Fruit fly (Drosophila melanogaster) whole organism, embryonic: ENCODE measurements around the gene CG6791.
A peak's percentile ranks its signal among the peaks of the same experiment; 100 is the strongest.

Experiments
- Aef1 ChIP-seq: fragments of 200-800 bp; sonication (Bioruptor generic); IDR thresholded peaks from 3 replicates; pipeline ENCODE4 v1.3.6; 2022; ENCODE audit warnings: missing biosample characterization, missing genetic modification characterization
- Blimp-1 ChIP-seq: fragments of 200-800 bp; sonication (Bioruptor generic); optimal IDR thresholded peaks from 3 replicates; lab custom pipeline; 2018; ENCODE audit warnings: missing biosample characterization, missing genetic modification characterization, mild to moderate bottlenecking, moderate library complexity, missing genetic modification reagents
- CG12071 ChIP-seq: fragments of 200-800 bp; sonication (Bioruptor generic); optimal IDR thresholded peaks from 3 replicates; lab custom pipeline; 2018; ENCODE audit warnings: missing biosample characterization, mild to moderate bottlenecking, missing genetic modification characterization
- CG12104 ChIP-seq: fragments of 200-800 bp; sonication (Bioruptor generic); optimal IDR thresholded peaks from 3 replicates; lab custom pipeline; 2016; ENCODE audit warnings: missing biosample characterization, missing genetic modification characterization
- CG13624 ChIP-seq: fragments of 200-800 bp; sonication (Bioruptor generic); optimal IDR thresholded peaks from 2 replicates; lab custom pipeline; 2016; ENCODE audit warnings: missing biosample characterization, missing genetic modification characterization
- CG1529 ChIP-seq: fragments of 200-800 bp; sonication (Bioruptor generic); optimal IDR thresholded peaks from 3 replicates; lab custom pipeline; 2018; ENCODE audit warnings: missing biosample characterization, missing genetic modification characterization
- CG15514 ChIP-seq: fragments of 200-800 bp; sonication (Bioruptor generic); optimal IDR thresholded peaks from 3 replicates; lab custom pipeline; 2017; ENCODE audit warnings: missing biosample characterization, missing genetic modification characterization, mild to moderate bottlenecking, moderate library complexity, missing genetic modification reagents
- CG15601 ChIP-seq: fragments of 200-800 bp; sonication (Bioruptor generic); optimal IDR thresholded peaks from 3 replicates; lab custom pipeline; 2019; ENCODE audit warnings: missing biosample characterization, mild to moderate bottlenecking, missing genetic modification characterization, moderate library complexity
- CG1602 ChIP-seq: fragments of 200-800 bp; sonication (Bioruptor generic); optimal IDR thresholded peaks from 3 replicates; lab custom pipeline; 2016; ENCODE audit warnings: missing biosample characterization, missing genetic modification characterization
- CG16779 ChIP-seq: fragments of 200-800 bp; sonication (Bioruptor generic); IDR thresholded peaks from 2 replicates; pipeline ENCODE4 v1.3.6; 2022; ENCODE audit warnings: missing biosample characterization, missing genetic modification characterization
- CG17328 ChIP-seq: fragments of 200-800 bp; sonication (Bioruptor generic); IDR thresholded peaks from 2 replicates; pipeline ENCODE4 v1.3.6; 2022; ENCODE audit warnings: missing biosample characterization, missing genetic modification characterization
- CG17359 ChIP-seq: fragments of 200-800 bp; sonication (Bioruptor generic); optimal IDR thresholded peaks from 3 replicates; lab custom pipeline; 2018; ENCODE audit warnings: missing biosample characterization, mild to moderate bottlenecking, missing genetic modification characterization, moderate library complexity
- CG17802 ChIP-seq: fragments of 200-800 bp; sonication (Bioruptor generic); optimal IDR thresholded peaks from 2 replicates; lab custom pipeline; 2018; ENCODE audit warnings: missing biosample characterization, mild to moderate bottlenecking, missing genetic modification characterization, moderate library complexity
- CG18262 ChIP-seq: fragments of 200-800 bp; optimal IDR thresholded peaks from 3 replicates; lab custom pipeline; 2019; ENCODE audit warnings: missing biosample characterization, mild to moderate bottlenecking, missing genetic modification characterization, moderate library complexity
- CG31388 ChIP-seq: fragments of 200-800 bp; sonication (Bioruptor generic); optimal IDR thresholded peaks from 2 replicates; lab custom pipeline; 2016; ENCODE audit warnings: missing biosample characterization, missing genetic modification characterization
- CG32772 ChIP-seq: fragments of 200-800 bp; sonication (Bioruptor generic); IDR thresholded peaks from 2 replicates; pipeline ENCODE4 v1.3.6; 2022; ENCODE audit warnings: missing biosample characterization, missing genetic modification characterization
- CG3281 ChIP-seq: fragments of 200-800 bp; sonication (Bioruptor generic); optimal IDR thresholded peaks from 3 replicates; lab custom pipeline; 2017; ENCODE audit warnings: missing biosample characterization, mild to moderate bottlenecking, missing genetic modification characterization
- CG34422 ChIP-seq: fragments of 200-800 bp; sonication (Bioruptor generic); IDR thresholded peaks from 3 replicates; pipeline ENCODE4 v1.3.6; 2022; ENCODE audit warnings: missing biosample characterization, missing genetic modification characterization
- CG5245 ChIP-seq: fragments of 200-800 bp; sonication (Bioruptor generic); optimal IDR thresholded peaks from 3 replicates; lab custom pipeline; 2016; ENCODE audit warnings: missing biosample characterization, missing genetic modification characterization
- CG6765 ChIP-seq: fragments of 200-800 bp; sonication (Bioruptor generic); optimal IDR thresholded peaks from 3 replicates; lab custom pipeline; 2017; ENCODE audit warnings: missing biosample characterization, mild to moderate bottlenecking, missing genetic modification characterization
- CG7357 ChIP-seq: fragments of 200-800 bp; sonication (Bioruptor generic); IDR thresholded peaks from 3 replicates; pipeline ENCODE4 v1.3.6; 2022; ENCODE audit warnings: missing biosample characterization, missing genetic modification characterization
- CG8089 ChIP-seq: fragments of 200-800 bp; sonication (Bioruptor generic); optimal IDR thresholded peaks from 3 replicates; lab custom pipeline; 2016; ENCODE audit warnings: missing biosample characterization, missing genetic modification characterization
- CG8281 ChIP-seq: fragments of 200-800 bp; sonication (Bioruptor generic); optimal IDR thresholded peaks from 2 replicates; lab custom pipeline; 2018; ENCODE audit warnings: missing biosample characterization, mild to moderate bottlenecking, missing genetic modification characterization, moderate library complexity
- CG8765 ChIP-seq: fragments of 200-800 bp; sonication (Bioruptor generic); IDR thresholded peaks from 2 replicates; pipeline ENCODE4 v1.3.6; 2022; ENCODE audit warnings: missing biosample characterization, missing genetic modification characterization
- Dbx ChIP-seq: fragments of 200-800 bp; sonication (Bioruptor generic); IDR thresholded peaks from 3 replicates; pipeline ENCODE4 v1.3.6; 2022; ENCODE audit warnings: missing biosample characterization, missing genetic modification characterization
- Deaf1 ChIP-seq: fragments of 200-800 bp; optimal IDR thresholded peaks from 3 replicates; lab custom pipeline; 2019; ENCODE audit warnings: missing biosample characterization, mild to moderate bottlenecking, missing genetic modification characterization, moderate library complexity
- Drgx ChIP-seq: fragments of 200-800 bp; sonication (Bioruptor generic); IDR thresholded peaks from 2 replicates; pipeline ENCODE4 v1.3.6; 2022; ENCODE audit warnings: missing biosample characterization, missing genetic modification characterization
- E2f2 ChIP-seq: fragments of 200-800 bp; sonication (Bioruptor generic); IDR thresholded peaks from 2 replicates; pipeline ENCODE4 v1.3.6; 2022; ENCODE audit warnings: missing biosample characterization, missing genetic modification characterization
- Eip74EF ChIP-seq, 2 experiments: fragments of 200-800 bp in 1 of 2; fragments of >200 bp in 1 of 2; sonication (Bioruptor generic) in 1 of 2; optimal IDR thresholded peaks; 2 replicates each; lab custom pipeline; 2017 to 2019; ENCODE audit warnings: missing biosample characterization in 2 of 2, missing genetic modification characterization in 2 of 2, mild to moderate bottlenecking in 1 of 2, moderate library complexity in 1 of 2
- Ets65A ChIP-seq: fragments of 200-800 bp; sonication (Bioruptor generic); peaks from one replicate; lab custom pipeline; 2016; ENCODE audit warnings: missing biosample characterization, missing genetic modification characterization
- Hmr ChIP-seq: fragments of 200-800 bp; sonication (Bioruptor generic); optimal IDR thresholded peaks from 3 replicates; lab custom pipeline; 2017; ENCODE audit warnings: mild to moderate bottlenecking, missing biosample characterization, missing genetic modification reagents, missing genetic modification characterization
- Med ChIP-seq: fragments of 200-800 bp; sonication (Bioruptor generic); peaks from one replicate; lab custom pipeline; 2016; ENCODE audit warnings: missing biosample characterization, missing genetic modification characterization, mild to moderate bottlenecking, inconsistent platforms, moderate library complexity
- Myb ChIP-seq: fragments of 200-800 bp; sonication (Bioruptor generic); optimal IDR thresholded peaks from 2 replicates; lab custom pipeline; 2016; ENCODE audit warnings: missing biosample characterization, missing genetic modification characterization
- btn ChIP-seq: fragments of 200-800 bp; sonication (Bioruptor generic); optimal IDR thresholded peaks from 2 replicates; lab custom pipeline; 2016; ENCODE audit warnings: missing biosample characterization, missing genetic modification characterization
- chn ChIP-seq: fragments of 200-800 bp; sonication (Bioruptor generic); optimal IDR thresholded peaks from 2 replicates; lab custom pipeline; 2016; ENCODE audit warnings: missing biosample characterization, missing genetic modification characterization
- dmrt11E ChIP-seq: fragments of 200-800 bp; sonication (Bioruptor generic); optimal IDR thresholded peaks from 3 replicates; lab custom pipeline; 2018; ENCODE audit warnings: missing biosample characterization, mild to moderate bottlenecking, missing genetic modification characterization, moderate library complexity
- esg ChIP-seq: fragments of 200-800 bp; sonication (Bioruptor generic); conservative IDR thresholded peaks from 2 replicates; pipeline ENCODE4 v1.3.6; 2022; ENCODE audit warnings: missing biosample characterization, missing genetic modification characterization
- gce ChIP-seq: fragments of 200-800 bp; sonication (Bioruptor generic); IDR thresholded peaks from 3 replicates; pipeline ENCODE4 v1.3.6; 2022; ENCODE audit warnings: missing biosample characterization, missing genetic modification characterization
- hkb ChIP-seq, 2 experiments: fragments of 200-800 bp in 1 of 2; fragments of >200 bp in 1 of 2; sonication (Bioruptor generic) in 1 of 2; IDR thresholded peaks in 1 of 2; optimal IDR thresholded peaks in 1 of 2; 2 replicates each; pipeline versions ENCODE4 v1.3.6 to Lab custom; 2017 to 2022; ENCODE audit warnings: missing biosample characterization in 1 of 2, missing genetic modification characterization in 1 of 2
- oc ChIP-seq: fragments of 200-800 bp; sonication (Bioruptor generic); optimal IDR thresholded peaks from 2 replicates; lab custom pipeline; 2018; ENCODE audit warnings: missing biosample characterization, mild to moderate bottlenecking, missing genetic modification characterization, moderate library complexity
- org-1 ChIP-seq: fragments of 200-800 bp; sonication (Bioruptor generic); optimal IDR thresholded peaks from 2 replicates; lab custom pipeline; 2017; ENCODE audit warnings: missing biosample characterization, missing genetic modification characterization
- otp ChIP-seq: fragments of 200-800 bp; sonication (Bioruptor generic); IDR thresholded peaks from 3 replicates; pipeline ENCODE4, ENCODE4 v1.3.6; 2022; ENCODE audit warnings: missing biosample characterization, missing genetic modification characterization
- pb ChIP-seq: fragments of 200-800 bp; sonication (Bioruptor generic); optimal IDR thresholded peaks from 3 replicates; lab custom pipeline; 2016; ENCODE audit warnings: missing biosample characterization, missing genetic modification characterization
- pum ChIP-seq: fragments of 200-800 bp; sonication (Bioruptor generic); optimal IDR thresholded peaks from 2 replicates; lab custom pipeline; 2016; ENCODE audit warnings: missing biosample characterization, missing genetic modification characterization
- sc ChIP-seq, 3 experiments: fragments of >200 bp in 2 of 3; fragments of 200-800 bp in 1 of 3; sonication (Bioruptor generic) in 1 of 3; optimal IDR thresholded peaks; 2 replicates in 2 of 3; 3 replicates in 1 of 3; lab custom pipeline; 2017; ENCODE audit warnings: mild to moderate bottlenecking in 1 of 3, missing biosample characterization in 1 of 3, missing genetic modification characterization in 1 of 3, missing genetic modification reagents in 1 of 3
- so ChIP-seq: fragments of 200-800 bp; sonication (Bioruptor generic); IDR thresholded peaks from 3 replicates; pipeline ENCODE4 v1.3.6; 2022; ENCODE audit warnings: missing biosample characterization, missing genetic modification characterization
- trem ChIP-seq: fragments of 200-800 bp; optimal IDR thresholded peaks from 3 replicates; lab custom pipeline; 2019; ENCODE audit warnings: missing biosample characterization, mild to moderate bottlenecking, missing genetic modification characterization, moderate library complexity
- ttk ChIP-seq: fragments of 200-800 bp; sonication (Bioruptor generic); IDR thresholded peaks from 2 replicates; pipeline ENCODE4 v2.1.2; 2022; ENCODE audit warnings: missing biosample characterization, missing genetic modification characterization
- tx ChIP-seq: fragments of 200-800 bp; sonication (Bioruptor generic); optimal IDR thresholded peaks from 2 replicates; lab custom pipeline; 2016; ENCODE audit warnings: missing biosample characterization, missing genetic modification characterization
- wor ChIP-seq: fragments of 200-800 bp; sonication (Bioruptor generic); IDR thresholded peaks from 2 replicates; pipeline ENCODE4 v1.3.6; 2022; ENCODE audit warnings: missing biosample characterization, missing genetic modification characterization

Gene CG6791

dm6 chr3R:11582253-11582589 is 7.7 kb downstream of the CG6791 start (continued):
- peak; percentile 75 for TF ChIP-seq oc
- peak; percentile 66 for TF ChIP-seq CG18262
- TF ChIP-seq CG16779 (GFP tag; lab: Robert Waterston, UW): 0 out of 2 replicates have a peak, but pooled peaks have one; percentile 34
- TF ChIP-seq CG15601 (tag; lab: Kevin White, UChicago): no peak
- TF ChIP-seq Drgx (GFP tag; lab: Robert Waterston, UW): peak; percentile 95
- peak; percentile 43 for TF ChIP-seq CG8089
- TF ChIP-seq chn (GFP tag; lab: Kevin White, UChicago): peak; percentile 63
- TF ChIP-seq pum: peak; percentile 65
- TF ChIP-seq dmrt11E (tag; lab: Kevin White, UChicago): peak; percentile 21
- peak; percentile 77 for TF ChIP-seq ttk (GFP tag; lab: Robert Waterston, UW)
- peak; percentile 26 for TF ChIP-seq trem (tag; lab: Kevin White, UChicago)
- peak; percentile 57; the same call in 1 of the 3 replicates for TF ChIP-seq CG7357 (GFP tag; lab: Robert Waterston, UW)
- peak; percentile 67 for TF ChIP-seq CG32772
- TF ChIP-seq CG5245 (GFP tag; lab: Kevin White, UChicago): peak; percentile 52
- TF ChIP-seq CG15514 (GFP tag; lab: Kevin White, UChicago): peak; percentile 55
- peak; percentile 71 for TF ChIP-seq esg (GFP tag; lab: Robert Waterston, UW)
- TF ChIP-seq E2f2: peak; percentile 40
- TF ChIP-seq CG17359 (tag; lab: Kevin White, UChicago): peak; percentile 85
- no peak for TF ChIP-seq CG12071 (GFP tag; lab: Kevin White, UChicago)
- TF ChIP-seq CG3281: peak; percentile 52
- TF ChIP-seq Dbx (GFP tag; lab: Robert Waterston, UW): 0 out of 3 replicates have a peak, but pooled peaks have one; percentile 29
- peak; percentile 23 for TF ChIP-seq Myb (GFP tag; lab: Kevin White, UChicago)
- peak; percentile 29 for TF ChIP-seq CG12104
- TF ChIP-seq btn (GFP tag; lab: Kevin White, UChicago): peak; percentile 65
- TF ChIP-seq tx (GFP tag; lab: Kevin White, UChicago): peak; percentile 9
- no peak for TF ChIP-seq CG8765 (GFP tag; lab: Robert Waterston, UW)
- TF ChIP-seq CG17328: peak; percentile 78
- peak; percentile 63 for TF ChIP-seq wor (GFP tag; lab: Robert Waterston, UW)
- TF ChIP-seq Aef1 (GFP tag; lab: Robert Waterston, UW): peak; percentile 64; the same call in 2 of the 3 replicates
- TF ChIP-seq CG1602 (GFP tag; lab: Kevin White, UChicago): peak; percentile 26
- TF ChIP-seq CG8281 (tag; lab: Kevin White, UChicago): no peak
- peak; percentile 66; the same call in 1 of the 3 replicates for TF ChIP-seq gce
- TF ChIP-seq org-1 (GFP tag; lab: Kevin White, UChicago): peak; percentile 56
- peak; percentile 75; the same call in 2 of the 3 replicates for TF ChIP-seq CG34422 (GFP tag; lab: Robert Waterston, UW)
- no peak for TF ChIP-seq sc (optimal IDR thresholded peaks at IDR 0.05; lab: Kevin White, UChicago)
- peak; percentile 45 for TF ChIP-seq sc (GFP tag; optimal IDR thresholded peaks at IDR 0.05; lab: Kevin White, UChicago)
- TF ChIP-seq Blimp-1 (GFP tag; lab: Kevin White, UChicago): no peak
- no peak for TF ChIP-seq hkb (optimal IDR thresholded peaks at IDR 0.05; lab: Kevin White, UChicago)
- peak; percentile 80 for TF ChIP-seq hkb (GFP tag; IDR thresholded peaks at IDR 0.05; lab: Robert Waterston, UW)
- peak; percentile 51 for TF ChIP-seq CG13624 (GFP tag; lab: Kevin White, UChicago)
- TF ChIP-seq so (GFP tag; lab: Robert Waterston, UW): peak; percentile 57; the same call in 1 of the 3 replicates
- peak in 1 of 2 experiments; percentile 52 for TF ChIP-seq Eip74EF (GFP tag; optimal IDR thresholded peaks at IDR 0.05; lab: Kevin White, UChicago)
- TF ChIP-seq CG6765 (GFP tag; lab: Kevin White, UChicago): peak; percentile 11
- peak; percentile 93 for TF ChIP-seq Med (GFP tag; lab: Kevin White, UChicago)
- TF ChIP-seq Deaf1 (tag; lab: Kevin White, UChicago): no peak
- no peak for TF ChIP-seq Hmr
- peak; percentile 55 for TF ChIP-seq pb (GFP tag; lab: Kevin White, UChicago)
- TF ChIP-seq Ets65A (GFP tag; lab: Kevin White, UChicago): peak; percentile 89
- TF ChIP-seq CG17802 (tag; lab: Kevin White, UChicago): peak; percentile 61
- peak; percentile 24 for TF ChIP-seq CG31388
- TF ChIP-seq CG1529 (GFP tag; lab: Kevin White, UChicago): no peak
- peak; percentile 64; the same call in 1 of the 3 replicates for TF ChIP-seq otp (GFP tag; lab: Robert Waterston, UW)
